Worm (Caenorhabditis elegans): Measurements from ENCODE around the gene C30B5.2.

DNA sequence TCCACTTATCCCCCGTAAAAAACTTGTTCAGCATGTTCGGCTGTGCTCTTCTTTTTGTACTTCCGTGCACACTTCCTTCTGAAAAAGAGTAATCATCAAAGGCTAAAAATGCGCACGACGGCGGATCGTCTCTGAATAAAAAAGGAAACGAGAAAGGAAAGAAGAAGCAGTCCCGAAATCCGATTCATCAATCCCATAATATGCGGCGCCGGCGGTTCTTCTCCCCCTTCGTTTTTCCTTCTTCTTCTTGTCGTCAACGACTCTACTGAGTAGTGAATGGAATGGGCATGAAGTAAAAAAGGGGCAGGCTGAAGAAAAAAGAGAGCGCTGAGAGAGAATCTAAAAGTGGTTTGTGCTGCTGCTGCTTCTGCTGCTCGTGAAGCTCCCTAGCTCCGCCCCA lies 47.5 kb upstream of the C30B5.2 start:
- TF ChIP-seq unc-39 (tag; optimal IDR thresholded peaks at IDR 0.05) (no peak), ces-1 (GFP tag; optimal IDR thresholded peaks at IDR 0.05) (peak; percentile 63)

All from whole organism, mixed stage, embryonic.